Fruit fly (Drosophila melanogaster) whole organism, prepupa: Measurements from ENCODE around the gene CG4465.

Experiments
- Blimp-1 ChIP-seq: fragments of 200-800 bp; sonication (Bioruptor generic); optimal IDR thresholded peaks from 3 replicates; lab custom pipeline; 2017; ENCODE audit warnings: missing biosample characterization, missing genetic modification characterization, mild to moderate bottlenecking, moderate library complexity, missing genetic modification reagents
- CG10631 ChIP-seq: fragments of 200-800 bp; sonication (Bioruptor generic); optimal IDR thresholded peaks from 2 replicates; lab custom pipeline; 2016; ENCODE audit warnings: missing biosample characterization, missing genetic modification characterization
- CG11902 ChIP-seq: fragments of 200-800 bp; sonication (Bioruptor generic); optimal IDR thresholded peaks from 3 replicates; lab custom pipeline; 2016; ENCODE audit warnings: missing biosample characterization, missing genetic modification characterization
- CG15336 ChIP-seq: fragments of 200-800 bp; sonication (Bioruptor generic); IDR thresholded peaks from 2 replicates; pipeline ENCODE4 v1.3.6; 2022; ENCODE audit warnings: missing biosample characterization, missing genetic modification characterization
- CG1621 ChIP-seq: fragments of 200-800 bp; sonication (Bioruptor generic); optimal IDR thresholded peaks from 3 replicates; lab custom pipeline; 2018; ENCODE audit warnings: missing biosample characterization, mild to moderate bottlenecking, missing genetic modification characterization
- CG31627 ChIP-seq: fragments of 200-800 bp; sonication (Bioruptor generic); optimal IDR thresholded peaks from 3 replicates; lab custom pipeline; 2016; ENCODE audit warnings: missing biosample characterization, missing genetic modification characterization
- CG32006 ChIP-seq: fragments of 200-800 bp; sonication (Bioruptor generic); optimal IDR thresholded peaks from 3 replicates; lab custom pipeline; 2017; ENCODE audit warnings: missing biosample characterization, mild to moderate bottlenecking, missing genetic modification characterization
- CG34406 ChIP-seq: fragments of 200-800 bp; sonication (Bioruptor generic); optimal IDR thresholded peaks from 3 replicates; lab custom pipeline; 2016; ENCODE audit warnings: missing biosample characterization, missing genetic modification characterization
- CG4318 ChIP-seq: fragments of 200-800 bp; sonication (Bioruptor generic); optimal IDR thresholded peaks from 3 replicates; lab custom pipeline; 2017; ENCODE audit warnings: missing biosample characterization, mild to moderate bottlenecking, missing genetic modification characterization
- CG6276 ChIP-seq: fragments of 200-800 bp; sonication (Bioruptor generic); optimal IDR thresholded peaks from 2 replicates; lab custom pipeline; 2017; ENCODE audit warnings: missing biosample characterization, mild to moderate bottlenecking, missing genetic modification characterization
- CG6808 ChIP-seq: fragments of 200-800 bp; sonication (Bioruptor generic); optimal IDR thresholded peaks from 3 replicates; lab custom pipeline; 2017; ENCODE audit warnings: missing biosample characterization, missing genetic modification characterization, mild to moderate bottlenecking, moderate library complexity, missing genetic modification reagents
- CG6854 ChIP-seq: fragments of 200-800 bp; sonication (Bioruptor generic); optimal IDR thresholded peaks from 2 replicates; lab custom pipeline; 2017; ENCODE audit warnings: missing biosample characterization, mild to moderate bottlenecking, missing genetic modification characterization
- CG8119 ChIP-seq: fragments of 200-800 bp; sonication (Bioruptor generic); IDR thresholded peaks from 3 replicates; pipeline ENCODE4 v1.3.6; 2022; ENCODE audit warnings: missing biosample characterization, missing genetic modification characterization
- CG8319 ChIP-seq: fragments of 200-800 bp; sonication (Bioruptor generic); optimal IDR thresholded peaks from 3 replicates; lab custom pipeline; 2016; ENCODE audit warnings: missing biosample characterization, missing genetic modification characterization
- CG9139 ChIP-seq: fragments of 200-800 bp; sonication (Bioruptor generic); optimal IDR thresholded peaks from 3 replicates; lab custom pipeline; 2017; ENCODE audit warnings: missing biosample characterization, mild to moderate bottlenecking, missing genetic modification characterization
- Eip93F ChIP-seq: fragments of 200-800 bp; sonication (Bioruptor generic); optimal IDR thresholded peaks from 2 replicates; lab custom pipeline; 2016; ENCODE audit warnings: missing biosample characterization, mild to moderate bottlenecking, missing genetic modification characterization
- Ets96B ChIP-seq: fragments of 200-800 bp; optimal IDR thresholded peaks from 2 replicates; lab custom pipeline; 2019; ENCODE audit warnings: missing biosample characterization, mild to moderate bottlenecking, missing genetic modification characterization, moderate library complexity
- Gug ChIP-seq: fragments of 200-800 bp; sonication (Bioruptor generic); IDR thresholded peaks from 2 replicates; pipeline ENCODE4 v1.3.6; 2022; ENCODE audit warnings: missing biosample characterization, missing genetic modification characterization
- Hr38 ChIP-seq: sonication (Bioruptor generic); optimal IDR thresholded peaks from 2 replicates; lab custom pipeline; 2016; ENCODE audit warnings: missing biosample characterization, missing genetic modification characterization
- Lpt ChIP-seq: fragments of 200-800 bp; sonication (Bioruptor generic); optimal IDR thresholded peaks from 3 replicates; lab custom pipeline; 2016; ENCODE audit warnings: missing biosample characterization, missing genetic modification characterization
- Met ChIP-seq: fragments of 200-800 bp; sonication (Bioruptor generic); optimal IDR thresholded peaks from 3 replicates; lab custom pipeline; 2016; ENCODE audit warnings: missing biosample characterization, missing genetic modification characterization
- Sox15 ChIP-seq: fragments of 200-800 bp; sonication (Bioruptor generic); optimal IDR thresholded peaks from 3 replicates; lab custom pipeline; 2016; ENCODE audit warnings: missing biosample characterization, missing genetic modification characterization
- achi ChIP-seq: fragments of 200-800 bp; sonication (Bioruptor generic); optimal IDR thresholded peaks from 3 replicates; lab custom pipeline; 2016; ENCODE audit warnings: missing biosample characterization, missing genetic modification characterization
- cyc ChIP-seq: fragments of 200-800 bp; sonication (Bioruptor generic); optimal IDR thresholded peaks from 3 replicates; lab custom pipeline; 2016; ENCODE audit warnings: missing biosample characterization, missing genetic modification characterization
- dac ChIP-seq: fragments of 200-800 bp; sonication (Bioruptor generic); optimal IDR thresholded peaks from 2 replicates; lab custom pipeline; 2017; ENCODE audit warnings: missing biosample characterization, mild to moderate bottlenecking, missing genetic modification characterization
- dsx ChIP-seq: fragments of 200-800 bp; optimal IDR thresholded peaks from 3 replicates; lab custom pipeline; 2019; ENCODE audit warnings: missing biosample characterization, mild to moderate bottlenecking, missing genetic modification characterization, moderate library complexity; ENCODE audit not compliant: poor library complexity, severe bottlenecking
- eg ChIP-seq: fragments of 200-800 bp; sonication (Bioruptor generic); IDR thresholded peaks from 3 replicates; pipeline ENCODE4 v1.3.6; 2022; ENCODE audit warnings: missing biosample characterization, missing genetic modification characterization
- esn ChIP-seq: fragments of 200-800 bp; sonication (Bioruptor generic); optimal IDR thresholded peaks from 2 replicates; lab custom pipeline; 2016; ENCODE audit warnings: missing biosample characterization, mild to moderate bottlenecking, missing genetic modification characterization, moderate library complexity
- fd59A ChIP-seq: fragments of 200-800 bp; sonication (Bioruptor generic); optimal IDR thresholded peaks from 2 replicates; lab custom pipeline; 2017; ENCODE audit warnings: missing biosample characterization, mild to moderate bottlenecking, missing genetic modification characterization, missing genetic modification reagents
- fd85E ChIP-seq: fragments of 200-800 bp; sonication (Bioruptor generic); optimal IDR thresholded peaks from 3 replicates; lab custom pipeline; 2016; ENCODE audit warnings: missing biosample characterization, missing genetic modification characterization
- fkh ChIP-seq: fragments of 200-800 bp; sonication (Bioruptor generic); optimal IDR thresholded peaks from 3 replicates; lab custom pipeline; 2017; ENCODE audit warnings: missing biosample characterization, mild to moderate bottlenecking, missing genetic modification characterization, moderate library complexity
- net ChIP-seq: fragments of 200-800 bp; sonication (Bioruptor generic); optimal IDR thresholded peaks from 3 replicates; lab custom pipeline; 2016; ENCODE audit warnings: missing biosample characterization, missing genetic modification characterization
- pdm3 ChIP-seq: fragments of 200-800 bp; sonication (Bioruptor generic); optimal IDR thresholded peaks from 3 replicates; lab custom pipeline; 2016; ENCODE audit warnings: missing biosample characterization, missing genetic modification characterization
- salr ChIP-seq, 2 experiments: fragments of 200-800 bp; sonication (Bioruptor generic); optimal IDR thresholded peaks; 3 replicates each; lab custom pipeline; 2016 to 2018; ENCODE audit warnings: missing biosample characterization in 2 of 2, missing genetic modification characterization in 2 of 2, mild to moderate bottlenecking in 1 of 2
- svp ChIP-seq: fragments of 200-800 bp; sonication (Bioruptor generic); peaks from one replicate; lab custom pipeline; 2016; ENCODE audit warnings: missing biosample characterization, missing genetic modification characterization
- vri ChIP-seq: fragments of 200-800 bp; sonication (Bioruptor generic); optimal IDR thresholded peaks from 3 replicates; lab custom pipeline; 2016; ENCODE audit warnings: missing biosample characterization, mild to moderate bottlenecking, missing genetic modification characterization

The CG4465 gene

DNA sequence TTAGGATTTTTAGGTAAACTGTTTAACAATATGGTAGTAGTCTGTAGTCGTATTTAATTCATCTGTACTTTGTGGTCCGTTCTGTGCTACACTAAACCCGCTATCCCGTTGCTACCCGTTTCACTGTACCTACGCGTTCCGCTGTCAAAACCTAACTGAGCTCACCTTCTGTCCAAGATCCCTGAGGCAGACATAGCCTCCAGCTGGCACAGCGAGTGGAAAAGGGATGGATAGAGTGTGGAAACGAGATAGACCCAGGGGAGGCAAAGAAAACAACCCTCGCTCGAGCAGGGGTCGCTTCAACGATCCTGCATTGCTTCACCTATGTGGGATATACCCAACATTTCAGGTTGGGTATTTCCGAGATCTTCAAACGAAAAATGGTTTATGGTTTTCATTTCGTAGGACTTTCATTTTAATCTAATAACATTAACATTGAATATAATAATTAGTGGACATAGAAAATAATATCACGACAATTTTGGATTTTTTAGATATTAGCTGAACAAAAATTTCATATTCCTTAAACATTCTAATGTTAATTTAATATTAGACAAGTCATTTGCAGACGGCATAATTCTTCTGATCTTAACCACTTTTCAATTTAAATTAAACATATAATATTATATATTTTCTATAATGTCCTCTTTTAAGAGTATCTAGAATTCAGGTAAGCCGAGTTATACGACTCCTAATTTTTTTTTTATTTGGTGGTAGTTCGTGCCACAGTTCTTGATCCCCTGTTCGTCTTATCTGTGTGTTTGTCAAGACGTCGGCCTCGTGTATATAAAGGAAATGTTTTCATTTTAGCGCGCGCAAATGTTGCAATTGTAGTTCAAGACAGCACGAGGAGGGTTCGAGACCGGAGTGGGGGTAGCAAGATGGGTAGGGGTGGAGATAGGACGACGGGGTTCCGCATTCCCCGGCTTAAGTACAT is 17.5 kb upstream of the CG4465 start, which contains the start of gene mira:
mira (minus strand) TSS at position 281 of the 937 bp plus-strand sequence.
- TF ChIP-seq cyc (GFP tag; lab: Kevin White, UChicago) (no peak), Lpt (GFP tag; lab: Kevin White, UChicago) (no peak)

DNA sequence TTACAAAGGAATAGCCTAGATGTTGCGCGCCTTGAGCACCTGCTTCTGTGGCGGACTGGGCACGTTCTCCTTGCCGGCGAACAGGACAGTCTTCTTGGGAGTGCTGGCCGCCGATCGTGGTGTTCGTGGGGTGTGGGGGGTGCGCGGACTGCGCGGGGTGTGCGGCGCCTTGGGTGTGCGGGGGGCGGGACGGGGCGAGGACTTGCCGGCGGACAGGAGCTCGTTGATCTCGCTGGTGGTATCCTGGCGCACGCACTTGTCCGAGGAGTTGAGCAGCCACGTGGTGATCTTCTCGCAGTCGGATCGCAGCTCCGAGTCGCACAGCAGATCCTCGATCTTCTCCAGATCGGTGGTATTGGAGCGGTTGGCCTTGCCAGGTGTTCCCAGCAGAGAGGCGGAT is 14.5 kb upstream of the CG4465 start:
- TF ChIP-seq fd85E (GFP tag; lab: Kevin White, UChicago) (no peak), CG4318 (no peak), pdm3 (GFP tag; lab: Kevin White, UChicago) (no peak), esn (no peak), Eip93F (GFP tag; lab: Kevin White, UChicago) (no peak), CG6854 (GFP tag; lab: Kevin White, UChicago) (no peak), CG31627 (GFP tag; lab: Kevin White, UChicago) (no peak), Sox15 (no peak), CG15336 (GFP tag; lab: Robert Waterston, UW) (no peak)

- TF ChIP-seq CG6854 (GFP tag; lab: Kevin White, UChicago) (no peak), pdm3 (GFP tag; lab: Kevin White, UChicago) (no peak), svp (GFP tag; lab: Kevin White, UChicago) (no peak), vri (GFP tag; lab: Kevin White, UChicago) (no peak), CG1621 (tag; lab: Kevin White, UChicago) (no peak), Ets96B (tag; lab: Kevin White, UChicago) (no peak), CG31627 (GFP tag; lab: Kevin White, UChicago) (no peak), dac (GFP tag; lab: Kevin White, UChicago) (no peak), Met (GFP tag; lab: Kevin White, UChicago) (no peak), Hr38 (GFP tag; lab: Kevin White, UChicago) (no peak), CG6808 (GFP tag; lab: Kevin White, UChicago) (no peak), fkh (GFP tag; lab: Kevin White, UChicago) (no peak), net (GFP tag; lab: Kevin White, UChicago) (no peak), dsx (GFP tag; lab: Kevin White, UChicago) (no peak), CG8319 (no peak), CG10631 (GFP tag; lab: Kevin White, UChicago) (no peak), fd85E (GFP tag; lab: Kevin White, UChicago) (no peak), Gug (no peak), CG8119 (GFP tag; lab: Robert Waterston, UW) (no peak), Eip93F (GFP tag; lab: Kevin White, UChicago) (no peak)
Measured at dm6 chr3R:19930913-19931706, 13.5 kb upstream of the CG4465 start.

- TF ChIP-seq achi (GFP tag; lab: Kevin White, UChicago) (no peak), CG11902 (GFP tag; lab: Kevin White, UChicago) (no peak), Ets96B (tag; lab: Kevin White, UChicago) (no peak), Hr38 (GFP tag; lab: Kevin White, UChicago) (no peak), CG4318 (no peak), CG32006 (GFP tag; lab: Kevin White, UChicago) (no peak), salr (GFP tag; optimal IDR thresholded peaks at IDR 0.05; lab: Kevin White, UChicago) (no peak), svp (GFP tag; lab: Kevin White, UChicago) (no peak), CG9139 (GFP tag; lab: Kevin White, UChicago) (no peak), eg (GFP tag; lab: Robert Waterston, UW) (no peak), cyc (GFP tag; lab: Kevin White, UChicago) (no peak), Eip93F (GFP tag; lab: Kevin White, UChicago) (no peak), CG1621 (tag; lab: Kevin White, UChicago) (no peak), CG15336 (GFP tag; lab: Robert Waterston, UW) (no peak), CG34406 (GFP tag; lab: Kevin White, UChicago) (no peak), vri (GFP tag; lab: Kevin White, UChicago) (no peak), Blimp-1 (GFP tag; lab: Kevin White, UChicago) (no peak), CG6276 (GFP tag; lab: Kevin White, UChicago) (no peak), fd59A (GFP tag; lab: Kevin White, UChicago) (no peak)
Measured at dm6 chr3R:19928544-19928943, 10.9 kb upstream of the CG4465 start, which contains the start of gene CG4459. Gene CG4459 (minus strand): TSS chr3R:19928644.
